Fruit fly (Drosophila melanogaster): ENCODE results near the gene Ip259.

Ip259 gene

DNA sequence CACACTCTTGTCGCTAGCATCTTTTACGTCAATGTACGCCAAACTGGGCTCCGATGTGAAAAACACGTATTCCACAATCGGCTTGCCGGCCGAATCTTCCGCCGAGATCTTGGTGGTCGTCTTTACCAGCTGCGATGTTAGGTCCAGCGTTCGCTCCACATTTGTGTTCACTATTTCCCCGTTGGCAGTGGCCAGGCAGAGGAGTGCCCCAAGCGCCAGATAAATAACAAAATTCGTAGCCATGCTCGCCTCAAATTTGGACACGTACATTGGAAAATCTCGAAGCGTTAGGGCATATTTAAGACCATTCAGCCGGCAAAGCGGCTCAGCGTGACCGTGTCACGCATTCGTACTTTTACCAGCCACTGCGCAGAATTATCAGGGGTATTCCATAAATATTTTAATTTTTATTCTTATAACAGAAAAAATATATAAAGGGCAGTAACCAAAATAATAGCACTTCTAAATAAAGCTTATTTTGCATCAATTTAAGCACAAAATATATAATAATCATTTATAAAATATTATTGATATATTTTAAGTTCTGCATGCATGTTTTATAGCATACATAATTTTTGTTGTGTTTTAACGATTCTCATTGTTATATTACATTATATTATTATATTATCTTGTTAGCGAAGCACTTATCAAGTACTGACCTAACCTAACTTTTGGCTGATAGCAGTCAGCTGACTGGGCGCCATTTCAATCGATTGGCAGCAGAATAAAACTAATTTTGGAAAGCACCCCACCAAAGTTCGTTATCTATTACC lies 32.5 kb upstream of the Ip259 start, which contains the start of the genes CG33303 and dpr19:
TSS of gene CG33303 (minus strand) at position 294 of the 773 bp plus-strand sequence.
TSS of gene dpr19 (plus strand) at position 705 of the 773 bp plus-strand sequence.
- no peak for TF ChIP-seq HLH4C (GFP tag; IDR thresholded peaks at IDR 0.05; ENCODE audit: partially characterized antibody)
- TF ChIP-seq ranshi (GFP tag; IDR thresholded peaks at IDR 0.05): 0 out of 2 replicates have a peak, but pooled peaks have one; percentile 33
- TF ChIP-seq gem (tag; optimal IDR thresholded peaks at IDR 0.05): peak; percentile 92
- TF ChIP-seq CG1647 (GFP tag; optimal IDR thresholded peaks at IDR 0.05): no peak
- TF ChIP-seq lilli (GFP tag; optimal IDR thresholded peaks at IDR 0.05): peak; percentile 12
- TF ChIP-seq Atf6 (GFP tag; IDR thresholded peaks at IDR 0.05): peak; percentile 70
- TF ChIP-seq Rx (GFP tag; IDR thresholded peaks at IDR 0.05): no peak
- TF ChIP-seq Drgx (GFP tag; IDR thresholded peaks at IDR 0.05): peak; percentile 41; the same call in 1 of the 2 replicates
- 0 out of 3 replicates have a peak, but pooled peaks have one; percentile 31 for TF ChIP-seq zfh1 (GFP tag; IDR thresholded peaks at IDR 0.05)
- TF ChIP-seq Oaz (GFP tag; IDR thresholded peaks at IDR 0.05): no peak
- TF ChIP-seq lov (optimal IDR thresholded peaks at IDR 0.05): no peak
- no peak for TF ChIP-seq lov (GFP tag; IDR thresholded peaks at IDR 0.05)
- TF ChIP-seq TFAM (GFP tag; optimal IDR thresholded peaks at IDR 0.05): no peak
- TF ChIP-seq CG2116 (GFP tag; optimal IDR thresholded peaks at IDR 0.05): peak; percentile 55
- TF ChIP-seq Atf3 (GFP tag; optimal IDR thresholded peaks at IDR 0.05): no peak
- no peak for TF ChIP-seq eve (GFP tag; optimal IDR thresholded peaks at IDR 0.05)
- TF ChIP-seq CG7372 (GFP tag; IDR thresholded peaks at IDR 0.05): peak; percentile 53
- peak; percentile 76 for TF ChIP-seq gce (GFP tag; IDR thresholded peaks at IDR 0.05)
- TF ChIP-seq Chrac-16 (GFP tag; optimal IDR thresholded peaks at IDR 0.05): peak; percentile 38
- TF ChIP-seq CG9797 (GFP tag; optimal IDR thresholded peaks at IDR 0.05): peak; percentile 80
- TF ChIP-seq yki (optimal IDR thresholded peaks at IDR 0.05): no peak
- TF ChIP-seq Hr3 (GFP tag; optimal IDR thresholded peaks at IDR 0.05): peak; percentile 65
- no peak for TF ChIP-seq hth (optimal IDR thresholded peaks at IDR 0.05)
- TF ChIP-seq CG42726 (GFP tag; IDR thresholded peaks at IDR 0.05; ENCODE audit: partially characterized antibody): no peak
- no peak for TF ChIP-seq chif (GFP tag; optimal IDR thresholded peaks at IDR 0.05)
- TF ChIP-seq HmgD (GFP tag; optimal IDR thresholded peaks at IDR 0.05): no peak
- peak; percentile 89 for TF ChIP-seq CG13424 (tag; optimal IDR thresholded peaks at IDR 0.05)
- TF ChIP-seq insv (GFP tag; optimal IDR thresholded peaks at IDR 0.05): peak in 1 of 2 experiments; percentile 30
- TF ChIP-seq pita (GFP tag; optimal IDR thresholded peaks at IDR 0.05): no peak
- no peak for TF ChIP-seq emc (GFP tag; optimal IDR thresholded peaks at IDR 0.05)
- peak; percentile 34; the same call in 1 of the 2 replicates for TF ChIP-seq CG10366 (GFP tag; IDR thresholded peaks at IDR 0.05)
- peak; percentile 52 for TF ChIP-seq CG1602 (GFP tag; optimal IDR thresholded peaks at IDR 0.05)
- peak; percentile 71; the same call in 1 of the 3 replicates for TF ChIP-seq dysf (GFP tag; IDR thresholded peaks at IDR 0.05)
- TF ChIP-seq CG2875 (GFP tag; optimal IDR thresholded peaks at IDR 0.05): peak; percentile 36
- TF ChIP-seq NFAT (GFP tag; IDR thresholded peaks at IDR 0.05): no peak
- TF ChIP-seq ssp (GFP tag; IDR thresholded peaks at IDR 0.05): peak; percentile 60; the same call in 1 of the 2 replicates
- TF ChIP-seq CG18599 (GFP tag; optimal IDR thresholded peaks at IDR 0.05): peak; percentile 62
- TF ChIP-seq Eip74EF (GFP tag; optimal IDR thresholded peaks at IDR 0.05): peak in 1 of 2 experiments; percentile 79
- TF ChIP-seq CG3065 (GFP tag; optimal IDR thresholded peaks at IDR 0.05): no peak
- no peak for TF ChIP-seq CG43689 (GFP tag; IDR thresholded peaks at IDR 0.05)
- no peak for TF ChIP-seq ems (GFP tag; optimal IDR thresholded peaks at IDR 0.05)
- TF ChIP-seq bcd (GFP tag; optimal IDR thresholded peaks at IDR 0.05): peak; percentile 65
- TF ChIP-seq CG1792 (GFP tag; optimal IDR thresholded peaks at IDR 0.05): no peak
- no peak for TF ChIP-seq sima (GFP tag; optimal IDR thresholded peaks at IDR 0.05)
- TF ChIP-seq odd (GFP tag; optimal IDR thresholded peaks at IDR 0.05): peak; percentile 53
- no peak for TF ChIP-seq CG8765 (GFP tag; IDR thresholded peaks at IDR 0.05)
- peak; percentile 26 for TF ChIP-seq pros (GFP tag; optimal IDR thresholded peaks at IDR 0.05)
- TF ChIP-seq CG8924 (tag; optimal IDR thresholded peaks at IDR 0.05): peak; percentile 90
- TF ChIP-seq E2f1 (GFP tag; IDR thresholded peaks at IDR 0.05): peak; percentile 60
- TF ChIP-seq CG11723 (GFP tag; optimal IDR thresholded peaks at IDR 0.05): peak; percentile 9
- no peak for TF ChIP-seq Atf-2 (GFP tag; optimal IDR thresholded peaks at IDR 0.05)
